Fruit fly (Drosophila melanogaster) whole organism, adult: Measurements from ENCODE around the gene grsm.

ENCODE experiments used
- CG11617 ChIP-seq: fragments of 200-800 bp; sonication (Bioruptor generic); optimal IDR thresholded peaks from 2 replicates; lab custom pipeline; 2017; ENCODE audit warnings: mild to moderate bottlenecking, missing biosample characterization, missing genetic modification reagents, missing genetic modification characterization
- CG12768 ChIP-seq: fragments of 200-800 bp; sonication (Bioruptor generic); optimal IDR thresholded peaks from 2 replicates; lab custom pipeline; 2017; ENCODE audit warnings: missing biosample characterization, missing genetic modification characterization, mild to moderate bottlenecking, moderate library complexity, missing genetic modification reagents
- CG1620 ChIP-seq: fragments of 200-800 bp; sonication (Bioruptor generic); optimal IDR thresholded peaks from 2 replicates; lab custom pipeline; 2016; ENCODE audit warnings: missing biosample characterization, missing genetic modification characterization
- CG7045 ChIP-seq: fragments of 200-800 bp; sonication (Bioruptor generic); optimal IDR thresholded peaks from 2 replicates; lab custom pipeline; 2017; ENCODE audit warnings: missing biosample characterization, mild to moderate bottlenecking, missing genetic modification characterization
- CG7101 ChIP-seq: fragments of 200-800 bp; sonication (Bioruptor generic); optimal IDR thresholded peaks from 2 replicates; lab custom pipeline; 2018; ENCODE audit warnings: missing biosample characterization, mild to moderate bottlenecking, missing genetic modification characterization, moderate library complexity
- Crg-1 ChIP-seq: fragments of 200-800 bp; sonication (Bioruptor generic); optimal IDR thresholded peaks from 2 replicates; lab custom pipeline; 2016; ENCODE audit warnings: missing biosample characterization, missing genetic modification characterization
- Hr96 ChIP-seq: fragments of 200-800 bp; sonication (Bioruptor generic); optimal IDR thresholded peaks from 2 replicates; lab custom pipeline; 2016; ENCODE audit warnings: missing biosample characterization, missing genetic modification characterization
- bab1 ChIP-seq: fragments of 200-800 bp; sonication (Bioruptor generic); optimal IDR thresholded peaks from 3 replicates; lab custom pipeline; 2019; ENCODE audit warnings: missing biosample characterization, mild to moderate bottlenecking, missing genetic modification characterization, moderate library complexity
- cic ChIP-seq: fragments of 200-800 bp; sonication (Bioruptor generic); optimal IDR thresholded peaks from 2 replicates; lab custom pipeline; 2017; ENCODE audit warnings: missing biosample characterization, mild to moderate bottlenecking, missing genetic modification characterization, moderate library complexity
- kay ChIP-seq: fragments of 200-800 bp; sonication (Bioruptor generic); peaks from one replicate; lab custom pipeline; 2016; ENCODE audit warnings: missing biosample characterization, missing genetic modification characterization, borderline replicate concordance
- ovo ChIP-seq: fragments of 200-800 bp; sonication (Bioruptor generic); optimal IDR thresholded peaks from 2 replicates; lab custom pipeline; 2016; ENCODE audit warnings: missing biosample characterization, missing genetic modification characterization
- pad ChIP-seq: fragments of 200-800 bp; sonication (Bioruptor generic); optimal IDR thresholded peaks from 3 replicates; lab custom pipeline; 2017; ENCODE audit warnings: missing biosample characterization, missing genetic modification characterization, mild to moderate bottlenecking, moderate library complexity, missing genetic modification reagents
- tj ChIP-seq: fragments of 200-800 bp; sonication (Bioruptor generic); optimal IDR thresholded peaks from 3 replicates; lab custom pipeline; 2017; ENCODE audit warnings: missing biosample characterization, mild to moderate bottlenecking, missing genetic modification characterization, moderate library complexity
- toe ChIP-seq: fragments of 200-800 bp; sonication (Bioruptor generic); optimal IDR thresholded peaks from 2 replicates; lab custom pipeline; 2016; ENCODE audit warnings: missing biosample characterization, missing genetic modification characterization

DNA sequence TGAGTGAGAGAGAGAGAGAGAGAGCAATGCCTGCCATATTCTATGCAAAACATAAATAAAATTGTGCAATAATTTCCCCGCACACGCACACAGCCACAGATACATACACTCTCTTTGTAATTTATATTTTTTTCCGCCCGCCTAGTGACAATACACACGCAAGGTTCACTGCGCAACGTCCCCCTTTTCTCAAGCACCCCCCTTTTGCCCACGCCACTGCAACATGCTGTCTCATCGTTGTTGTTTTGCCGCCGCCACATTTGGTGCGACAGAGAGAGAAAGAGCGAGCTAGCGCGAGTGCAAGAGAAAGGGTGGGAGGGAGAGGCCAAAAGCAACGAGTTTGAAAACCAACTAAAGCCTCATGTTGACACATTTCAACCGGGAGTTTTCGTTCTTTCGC lies 44.8 kb upstream of the grsm start:
- TF ChIP-seq ovo (GFP tag; lab: Kevin White, UChicago) (peak; percentile 48), CG7045 (GFP tag; lab: Kevin White, UChicago) (peak; percentile 34), CG11617 (peak; percentile 65), cic (GFP tag; lab: Kevin White, UChicago) (peak; percentile 83), Hr96 (GFP tag; lab: Kevin White, UChicago) (peak; percentile 72), kay (GFP tag; lab: Kevin White, UChicago) (no peak), Crg-1 (GFP tag; lab: Kevin White, UChicago) (peak; percentile 63), tj (GFP tag; lab: Kevin White, UChicago) (peak; percentile 80), pad (GFP tag; lab: Kevin White, UChicago) (peak; percentile 87), toe (GFP tag; lab: Kevin White, UChicago) (peak; percentile 37), CG7101 (peak; percentile 62), CG1620 (GFP tag; lab: Kevin White, UChicago) (peak; percentile 71), CG12768 (GFP tag; lab: Kevin White, UChicago) (peak; percentile 80), bab1 (GFP tag; lab: Kevin White, UChicago) (peak; percentile 6)
